Fruit fly (Drosophila melanogaster): Measurements from ENCODE around the gene CG2129.

- no peak for TF ChIP-seq psq (optimal IDR thresholded peaks at IDR 0.05)
- no peak for TF ChIP-seq h (optimal IDR thresholded peaks at IDR 0.05)
- TF ChIP-seq ttk (optimal IDR thresholded peaks at IDR 0.05): no peak
- no peak for TF ChIP-seq insv (optimal IDR thresholded peaks at IDR 0.05)
Measured at dm6 chrX:8193017-8193556, 47.4 kb downstream of the CG2129 start.
